Worm (Caenorhabditis elegans): ENCODE data around the gene F18A11.2.
"Not testable (repeated sequence)": the region's sequence is repeated elsewhere in the genome, so short reads cannot be mapped to it uniquely, and the experiment has no call there.

F18A11.2 gene

DNA sequence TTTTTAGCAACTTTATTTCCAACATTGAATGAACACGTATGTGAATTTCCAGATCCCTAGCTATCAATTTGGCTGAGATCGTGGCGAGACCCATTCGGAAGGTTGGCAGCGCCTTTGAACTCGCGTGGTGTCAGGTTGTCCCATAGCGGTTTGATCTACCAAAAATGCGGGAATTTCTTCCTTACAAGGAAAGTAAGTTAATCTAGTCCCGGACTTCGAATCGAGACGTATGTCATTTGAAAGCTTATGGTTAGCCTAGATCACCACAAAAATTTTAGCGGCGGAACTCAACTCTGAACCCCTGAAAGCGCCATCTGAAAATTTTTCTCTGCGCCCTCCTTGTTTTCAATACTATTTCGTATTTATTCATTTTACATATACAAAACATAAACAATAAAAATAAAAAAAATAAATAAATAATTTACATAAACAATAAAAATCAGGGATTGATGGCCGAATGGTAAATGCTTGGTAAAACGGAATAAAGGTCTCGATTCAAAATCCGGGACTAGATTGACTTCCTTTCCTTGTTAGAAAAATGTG, at the start of gene F18A11.2:
F18A11.2 (plus strand) TSS at position 51 of the 543 bp plus-strand sequence.
- not testable (repeated sequence) for TF ChIP-seq lsy-2 (tag; optimal IDR thresholded peaks at IDR 0.05); blmp-1 (tag; optimal IDR thresholded peaks at IDR 0.05; ENCODE audit: insufficient read depth); fos-1 (tag; optimal IDR thresholded peaks at IDR 0.05)

DNA sequence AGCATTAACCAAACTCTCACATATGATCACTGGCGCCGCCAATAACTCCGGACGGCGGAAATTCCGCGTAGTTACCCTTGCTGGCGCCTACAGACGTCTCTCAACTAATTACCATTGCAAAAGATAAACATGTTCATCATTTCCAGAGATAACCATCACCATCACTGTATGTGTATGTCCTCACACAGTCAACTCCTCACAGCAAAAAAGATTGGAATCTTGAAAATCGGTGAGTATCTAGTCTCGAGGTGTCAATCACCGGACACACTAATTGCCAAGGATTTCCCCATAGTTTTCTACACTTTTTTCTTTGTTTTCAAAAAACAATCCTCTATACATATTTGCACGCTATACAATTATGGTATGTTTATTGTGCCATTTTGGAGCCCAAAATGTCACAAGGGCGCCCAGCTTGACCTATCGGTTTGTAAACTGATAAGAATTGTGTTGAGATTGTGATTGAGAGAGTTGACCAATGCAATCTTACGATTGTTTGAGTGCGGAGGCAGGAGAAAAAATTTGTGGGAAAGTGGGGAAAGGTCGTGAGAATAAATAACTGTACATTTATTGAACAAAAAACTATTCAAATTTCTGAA, 49.4 kb upstream of the F18A11.2 start:
- TF ChIP-seq elt-1 (tag; optimal IDR thresholded peaks at IDR 0.05) (peak; percentile 71), egl-27 (tag; optimal IDR thresholded peaks at IDR 0.05) (peak; percentile 22), sem-4 (tag; optimal IDR thresholded peaks at IDR 0.05) (no peak), sma-9 (GFP tag; optimal IDR thresholded peaks at IDR 0.05) (peak; percentile 5), sma-9 (tag; optimal IDR thresholded peaks at IDR 0.05) (no peak), ceh-16 (tag; optimal IDR thresholded peaks at IDR 0.05) (peak; percentile 92), blmp-1 (tag; optimal IDR thresholded peaks at IDR 0.05; ENCODE audit: insufficient read depth) (no peak), nhr-77 (tag; optimal IDR thresholded peaks at IDR 0.05) (no peak), gmeb-1 (tag; optimal IDR thresholded peaks at IDR 0.05) (peak; percentile 18)

DNA sequence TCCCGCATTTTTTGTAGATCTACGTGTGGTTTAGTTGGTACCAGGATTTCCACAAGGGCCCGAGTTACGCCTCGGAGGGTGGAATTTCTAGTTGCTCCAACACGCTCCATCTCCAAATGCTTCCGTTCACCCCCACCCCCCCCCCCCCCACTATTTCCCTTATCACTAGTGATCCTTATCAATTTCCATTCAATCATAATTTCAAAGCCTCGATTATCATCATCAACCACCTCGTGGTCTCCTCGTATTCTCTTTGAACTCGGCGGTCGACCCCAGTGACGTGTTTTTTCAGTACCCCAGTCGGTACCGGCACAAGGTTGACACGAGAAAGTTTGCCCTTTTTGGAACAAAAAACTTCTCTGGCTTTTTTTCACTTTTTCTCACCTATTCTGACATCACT, 48.7 kb upstream of the F18A11.2 start:
- no peak for TF ChIP-seq mab-5 (tag; optimal IDR thresholded peaks at IDR 0.05)
- TF ChIP-seq fos-1 (tag; optimal IDR thresholded peaks at IDR 0.05): peak; percentile 10

DNA sequence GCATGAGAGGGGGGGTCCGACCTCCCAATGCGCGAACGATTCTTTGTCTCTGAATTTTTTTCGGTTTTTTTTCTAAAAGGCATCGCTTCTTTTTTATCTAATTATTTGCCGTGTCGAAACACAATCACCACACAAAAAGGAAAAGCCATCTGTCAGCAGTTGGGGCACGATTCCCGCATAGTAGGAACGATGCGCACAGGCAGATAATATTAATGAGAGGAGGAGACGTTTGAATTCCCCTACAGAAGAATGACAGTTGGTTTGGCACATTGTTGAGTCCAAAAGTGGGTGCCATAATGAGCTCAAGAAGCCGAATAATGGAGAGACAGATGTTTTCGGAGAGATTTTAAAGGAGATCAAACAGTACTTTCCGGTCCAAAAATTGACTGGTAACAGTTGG, 46.8 kb upstream of the F18A11.2 start:
- TF ChIP-seq mab-5 (tag; optimal IDR thresholded peaks at IDR 0.05) (no peak), elt-1 (tag; optimal IDR thresholded peaks at IDR 0.05) (no peak), sma-3 (GFP tag; optimal IDR thresholded peaks at IDR 0.05) (no peak), nhr-12 (tag; optimal IDR thresholded peaks at IDR 0.05) (no peak), unc-62 (GFP tag; optimal IDR thresholded peaks at IDR 0.05) (no peak), lin-13 (GFP tag; optimal IDR thresholded peaks at IDR 0.05) (no peak)

DNA sequence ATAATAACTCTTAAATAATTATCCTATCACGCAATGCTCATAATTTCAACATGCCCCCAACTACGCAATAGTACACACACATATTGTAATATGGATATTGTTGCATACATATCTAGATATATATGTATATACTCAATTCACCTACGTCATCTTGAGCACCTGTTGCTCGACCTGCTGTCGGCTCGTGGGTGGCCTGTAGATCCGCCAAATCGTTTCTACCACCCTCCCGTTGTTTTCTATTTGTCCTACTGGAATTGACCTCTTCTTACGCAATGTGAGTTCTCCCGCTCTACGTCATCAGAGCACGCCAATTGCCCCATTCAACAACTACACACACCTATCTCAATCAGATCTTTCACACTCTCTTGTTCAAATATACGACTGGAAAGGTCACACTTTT, 45.7 kb upstream of the F18A11.2 start:
- TF ChIP-seq unc-62 (GFP tag; optimal IDR thresholded peaks at IDR 0.05) (no peak), aly-2 (tag; optimal IDR thresholded peaks at IDR 0.05) (no peak), nhr-25 (tag; optimal IDR thresholded peaks at IDR 0.05) (no peak), dmd-4 (tag; optimal IDR thresholded peaks at IDR 0.05) (no peak), unc-55 (GFP tag; optimal IDR thresholded peaks at IDR 0.05) (no peak), nhr-6 (tag; optimal IDR thresholded peaks at IDR 0.05) (no peak), nhr-77 (tag; optimal IDR thresholded peaks at IDR 0.05) (no peak), zag-1 (tag; optimal IDR thresholded peaks at IDR 0.05) (no peak), lin-11 (tag; optimal IDR thresholded peaks at IDR 0.05) (no peak), ztf-4 (tag; optimal IDR thresholded peaks at IDR 0.05) (no peak), egl-27 (tag; optimal IDR thresholded peaks at IDR 0.05) (no peak), ztf-11 (tag; optimal IDR thresholded peaks at IDR 0.05) (no peak), lsy-2 (tag; optimal IDR thresholded peaks at IDR 0.05) (no peak), C34F6.9 (tag; optimal IDR thresholded peaks at IDR 0.05) (no peak), elt-1 (tag; optimal IDR thresholded peaks at IDR 0.05) (no peak), lin-39 (tag; optimal IDR thresholded peaks at IDR 0.05) (no peak)

DNA sequence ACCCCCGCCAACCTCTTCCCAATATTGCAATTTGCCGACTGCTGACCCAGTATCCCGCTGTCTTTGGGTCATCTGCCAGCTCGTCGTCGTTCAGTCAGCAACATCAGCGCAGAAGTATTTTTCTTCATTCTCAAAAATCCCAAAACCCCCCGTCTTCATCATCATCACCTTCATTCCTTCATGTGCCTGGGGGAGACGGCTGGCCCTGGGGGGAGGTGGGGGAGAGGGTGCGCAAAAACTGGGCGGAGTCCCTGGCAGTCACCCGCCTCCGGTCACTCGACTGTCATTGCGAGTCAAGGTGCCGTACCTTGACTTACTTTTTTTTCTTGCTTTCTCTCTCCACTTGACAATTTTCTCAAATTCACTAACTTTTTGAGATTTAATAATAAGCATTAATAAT, 43.7 kb upstream of the F18A11.2 start:
- TF ChIP-seq elt-1 (tag; optimal IDR thresholded peaks at IDR 0.05) (no peak), sem-4 (tag; optimal IDR thresholded peaks at IDR 0.05) (no peak), lsy-2 (tag; optimal IDR thresholded peaks at IDR 0.05) (no peak), mbf-1 (tag; optimal IDR thresholded peaks at IDR 0.05) (no peak), lin-39 (tag; optimal IDR thresholded peaks at IDR 0.05) (no peak), crh-2 (tag; optimal IDR thresholded peaks at IDR 0.05) (no peak), ama-1 (optimal IDR thresholded peaks at IDR 0.05) (no peak), nhr-25 (tag; optimal IDR thresholded peaks at IDR 0.05) (no peak), elt-3 (tag; optimal IDR thresholded peaks at IDR 0.05) (no peak), nhr-237 (tag; optimal IDR thresholded peaks at IDR 0.05) (no peak), F13H6.1 (tag; optimal IDR thresholded peaks at IDR 0.05) (no peak), nhr-6 (tag; optimal IDR thresholded peaks at IDR 0.05) (no peak), sma-9 (GFP tag; optimal IDR thresholded peaks at IDR 0.05) (no peak), sma-9 (tag; optimal IDR thresholded peaks at IDR 0.05) (no peak)
